Fruit fly (Drosophila melanogaster) whole organism, pupa: ENCODE results near the gene Grl36a.

Experiments used
- CG10348 ChIP-seq: fragments of 200-800 bp; sonication (Bioruptor generic); IDR thresholded peaks from 2 replicates; pipeline ENCODE4 v1.3.6; 2022; ENCODE audit warnings: missing biosample characterization, missing genetic modification characterization
- CG12605 ChIP-seq: fragments of 200-800 bp; sonication (Bioruptor generic); IDR thresholded peaks from 2 replicates; pipeline ENCODE4 v1.3.6; 2022; ENCODE audit warnings: missing biosample characterization, missing genetic modification characterization
- CG13204 ChIP-seq: fragments of 200-800 bp; sonication (Bioruptor generic); optimal IDR thresholded peaks from 2 replicates; lab custom pipeline; 2018; ENCODE audit warnings: missing biosample characterization, mild to moderate bottlenecking, missing genetic modification characterization, moderate library complexity
- CG14655 ChIP-seq: fragments of 200-800 bp; sonication (Bioruptor generic); optimal IDR thresholded peaks from 3 replicates; lab custom pipeline; 2017; ENCODE audit warnings: mild to moderate bottlenecking, missing biosample characterization, missing genetic modification reagents, missing genetic modification characterization
- CG15710 ChIP-seq: fragments of 200-800 bp; sonication (Bioruptor generic); optimal IDR thresholded peaks from 2 replicates; lab custom pipeline; 2018; ENCODE audit warnings: missing biosample characterization, mild to moderate bottlenecking, missing genetic modification characterization, moderate library complexity
- CG17806 ChIP-seq: fragments of 200-800 bp; sonication (Bioruptor generic); optimal IDR thresholded peaks from 2 replicates; lab custom pipeline; 2018; ENCODE audit warnings: missing biosample characterization, mild to moderate bottlenecking, missing genetic modification characterization, moderate library complexity
- CG32121 ChIP-seq: fragments of 200-800 bp; sonication (Bioruptor generic); IDR thresholded peaks from 2 replicates; pipeline ENCODE4 v1.3.6; 2022; ENCODE audit warnings: missing biosample characterization, missing genetic modification characterization
- CG34367 ChIP-seq: fragments of 200-800 bp; sonication (Bioruptor generic); optimal IDR thresholded peaks from 2 replicates; lab custom pipeline; 2018; ENCODE audit warnings: missing biosample characterization, mild to moderate bottlenecking, missing genetic modification characterization
- CG4496 ChIP-seq: fragments of 200-800 bp; sonication (Bioruptor generic); IDR thresholded peaks from 3 replicates; pipeline ENCODE4 v1.3.6; 2022; ENCODE audit warnings: missing biosample characterization, missing genetic modification characterization
- CG8159 ChIP-seq: fragments of 200-800 bp; sonication (Bioruptor generic); optimal IDR thresholded peaks from 3 replicates; lab custom pipeline; 2018; ENCODE audit warnings: missing biosample characterization, mild to moderate bottlenecking, missing genetic modification characterization, moderate library complexity
- CG8301 ChIP-seq: fragments of 200-800 bp; sonication (Bioruptor generic); optimal IDR thresholded peaks from 2 replicates; lab custom pipeline; 2018; ENCODE audit warnings: missing biosample characterization, mild to moderate bottlenecking, missing genetic modification characterization
- CG9948 ChIP-seq: fragments of 200-800 bp; sonication (Bioruptor generic); optimal IDR thresholded peaks from 2 replicates; lab custom pipeline; 2018; ENCODE audit warnings: missing biosample characterization, mild to moderate bottlenecking, missing genetic modification characterization, moderate library complexity
- D1 ChIP-seq: fragments of 200-800 bp; sonication (Bioruptor generic); optimal IDR thresholded peaks from 2 replicates; lab custom pipeline; 2018; ENCODE audit warnings: missing biosample characterization, mild to moderate bottlenecking, missing genetic modification characterization, moderate library complexity
- EcR ChIP-seq: fragments of 200-800 bp; sonication (Bioruptor generic); optimal IDR thresholded peaks from 3 replicates; lab custom pipeline; 2019; ENCODE audit warnings: missing biosample characterization, missing genetic modification characterization, mild to moderate bottlenecking, moderate library complexity, missing genetic modification reagents
- Ets98B ChIP-seq: fragments of 200-800 bp; sonication (Bioruptor generic); IDR thresholded peaks from 2 replicates; pipeline ENCODE4 v1.3.6; 2022; ENCODE audit warnings: missing biosample characterization, missing genetic modification characterization
- Pif1A ChIP-seq: fragments of 200-800 bp; sonication (Bioruptor generic); optimal IDR thresholded peaks from 3 replicates; lab custom pipeline; 2016; ENCODE audit warnings: missing biosample characterization, missing genetic modification characterization
- Pif1B ChIP-seq: fragments of 200-800 bp; sonication (Bioruptor generic); optimal IDR thresholded peaks from 3 replicates; lab custom pipeline; 2016; ENCODE audit warnings: missing biosample characterization, missing genetic modification characterization
- Snoo ChIP-seq: fragments of 200-800 bp; sonication (Bioruptor generic); optimal IDR thresholded peaks from 3 replicates; lab custom pipeline; 2017; ENCODE audit warnings: missing biosample characterization, mild to moderate bottlenecking, missing genetic modification characterization, inconsistent platforms
- fd96Ca ChIP-seq: fragments of 200-800 bp; sonication (Bioruptor generic); IDR thresholded peaks from 3 replicates; pipeline ENCODE4 v1.3.6; 2022; ENCODE audit warnings: missing biosample characterization, missing genetic modification characterization
- gl ChIP-seq: fragments of 200-800 bp; sonication (Bioruptor generic); optimal IDR thresholded peaks from 2 replicates; lab custom pipeline; 2018; ENCODE audit warnings: missing biosample characterization, mild to moderate bottlenecking, missing genetic modification characterization
- rn ChIP-seq: fragments of 200-800 bp; sonication (Bioruptor generic); IDR thresholded peaks from 2 replicates; pipeline ENCODE4 v1.3.6; 2022; ENCODE audit warnings: missing biosample characterization, missing genetic modification characterization

Gene Grl36a

dm6 chr2L:17181638-17182037 is at the start of gene Grl36a:
TSS of gene Grl36a (plus strand) at chr2L:17181938.
- TF ChIP-seq fd96Ca (no peak), CG12605 (GFP tag; lab: Robert Waterston, UW) (no peak), Ets98B (GFP tag; lab: Robert Waterston, UW) (no peak), Snoo (no peak), gl (no peak), Pif1B (no peak), EcR (no peak)

- no peak for TF ChIP-seq Ets98B (GFP tag; lab: Robert Waterston, UW)
- TF ChIP-seq D1 (tag; lab: Kevin White, UChicago) = no peak
- no peak for TF ChIP-seq gl
- no peak for TF ChIP-seq CG10348
Measured at dm6 chr2L:17159641-17160040, 22.1 kb upstream of the Grl36a start.

DNA sequence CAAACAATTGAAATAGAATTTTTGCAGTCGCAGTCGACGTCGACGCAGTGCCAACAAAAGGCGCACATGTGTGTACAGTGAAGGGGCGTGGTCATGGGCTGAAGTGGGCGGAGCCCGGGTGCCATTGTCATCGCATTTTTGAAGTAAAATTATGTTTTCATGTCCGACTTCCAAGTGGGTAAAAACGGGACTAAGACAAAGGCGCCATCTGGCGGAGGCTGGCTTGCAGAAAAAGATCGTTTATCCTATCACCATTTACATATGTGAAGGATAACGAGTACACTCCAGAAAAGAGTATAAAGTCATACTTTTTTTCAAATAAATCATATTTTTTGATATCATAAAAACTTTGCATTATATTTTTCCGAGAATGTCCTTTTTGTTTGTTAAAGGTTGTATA is 18.4 kb upstream of the Grl36a start:
- TF ChIP-seq CG4496 = no peak
- no peak for TF ChIP-seq CG12605 (GFP tag; lab: Robert Waterston, UW)
- TF ChIP-seq Pif1A = no peak
- no peak for TF ChIP-seq CG15710 (tag; lab: Kevin White, UChicago)
- TF ChIP-seq Pif1B = no peak
- TF ChIP-seq CG13204 (GFP tag; lab: Kevin White, UChicago) = no peak
- no peak for TF ChIP-seq CG8301 (tag; lab: Kevin White, UChicago)
- TF ChIP-seq CG10348 = no peak
- no peak for TF ChIP-seq CG8159 (tag; lab: Kevin White, UChicago)
- no peak for TF ChIP-seq Snoo
- no peak for TF ChIP-seq rn
- TF ChIP-seq CG14655 = no peak
- TF ChIP-seq EcR = no peak
- no peak for TF ChIP-seq CG32121
- no peak for TF ChIP-seq Ets98B (GFP tag; lab: Robert Waterston, UW)
- no peak for TF ChIP-seq CG34367 (tag; lab: Kevin White, UChicago)

- TF ChIP-seq CG13204 (GFP tag; lab: Kevin White, UChicago) = no peak
- TF ChIP-seq CG12605 (GFP tag; lab: Robert Waterston, UW) = no peak
- no peak for TF ChIP-seq Ets98B (GFP tag; lab: Robert Waterston, UW)
- no peak for TF ChIP-seq CG15710 (tag; lab: Kevin White, UChicago)
- no peak for TF ChIP-seq CG8159 (tag; lab: Kevin White, UChicago)
- TF ChIP-seq EcR = no peak
- TF ChIP-seq CG4496 = no peak
Measured at dm6 chr2L:17173181-17173580, 8.6 kb upstream of the Grl36a start, which contains the start of gene CG34169. TSS of gene CG34169 (plus strand) at chr2L:17173481.

- TF ChIP-seq CG14655 (no peak), CG15710 (tag; lab: Kevin White, UChicago) (no peak), Ets98B (GFP tag; lab: Robert Waterston, UW) (no peak), D1 (tag; lab: Kevin White, UChicago) (no peak), CG32121 (no peak), Pif1B (no peak), CG12605 (GFP tag; lab: Robert Waterston, UW) (no peak), CG13204 (GFP tag; lab: Kevin White, UChicago) (no peak)
- TF ChIP-seq, all 21 proteins: peak for 0
Measured at dm6 chr2L:17176318-17176717, 5.4 kb upstream of the Grl36a start, which contains the start of gene Gr36a. TSS of gene Gr36a (plus strand) at chr2L:17176618.

dm6 chr2L:17178472-17178871 is 3.3 kb upstream of the Grl36a start, which contains the start of gene Gr36b:
TSS of gene Gr36b (plus strand) at chr2L:17178772.
- TF ChIP-seq gl (no peak), CG17806 (tag; lab: Kevin White, UChicago) (no peak), CG12605 (GFP tag; lab: Robert Waterston, UW) (no peak), Ets98B (GFP tag; lab: Robert Waterston, UW) (no peak), CG8159 (tag; lab: Kevin White, UChicago) (no peak), CG34367 (tag; lab: Kevin White, UChicago) (no peak)

DNA sequence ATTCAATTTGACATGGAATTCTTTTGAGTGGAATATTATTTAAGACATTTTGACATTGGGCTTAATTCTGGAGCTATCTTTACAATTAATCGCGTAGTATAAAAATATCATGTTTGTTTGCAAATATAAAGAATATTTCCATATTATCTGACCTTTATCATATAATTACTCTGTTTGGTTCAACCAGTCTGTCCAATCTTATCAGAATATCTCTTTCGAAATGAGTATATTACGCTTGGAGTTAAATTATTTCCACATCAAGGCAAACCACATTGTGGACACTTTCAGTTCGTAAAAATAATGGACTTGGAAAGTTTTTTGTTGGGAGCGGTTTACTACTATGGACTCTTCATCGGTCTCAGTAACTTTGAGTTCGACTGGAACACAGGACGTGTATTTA is 1.7 kb upstream of the Grl36a start, which contains the start of gene Gr36c:
Gene Gr36c (plus strand): TSS at position 301 of the 400 bp plus-strand sequence.
- TF ChIP-seq CG8159 (tag; lab: Kevin White, UChicago) (no peak), CG34367 (tag; lab: Kevin White, UChicago) (no peak), fd96Ca (no peak), CG9948 (no peak), CG17806 (tag; lab: Kevin White, UChicago) (no peak), CG8301 (tag; lab: Kevin White, UChicago) (no peak), gl (no peak), Pif1B (no peak), Ets98B (GFP tag; lab: Robert Waterston, UW) (no peak)

- TF ChIP-seq gl (no peak), CG9948 (no peak), CG10348 (no peak), Pif1B (no peak), CG17806 (tag; lab: Kevin White, UChicago) (no peak), CG34367 (tag; lab: Kevin White, UChicago) (no peak), CG15710 (tag; lab: Kevin White, UChicago) (no peak), CG32121 (no peak), rn (no peak), CG4496 (no peak), D1 (tag; lab: Kevin White, UChicago) (no peak), Pif1A (no peak), Snoo (no peak), Ets98B (GFP tag; lab: Robert Waterston, UW) (no peak)
Measured at dm6 chr2L:17195197-17195596, 13.5 kb downstream of the Grl36a start.
